Fruit fly (Drosophila melanogaster): Measurements from ENCODE around the gene CG9915.

CG9915 gene

DNA sequence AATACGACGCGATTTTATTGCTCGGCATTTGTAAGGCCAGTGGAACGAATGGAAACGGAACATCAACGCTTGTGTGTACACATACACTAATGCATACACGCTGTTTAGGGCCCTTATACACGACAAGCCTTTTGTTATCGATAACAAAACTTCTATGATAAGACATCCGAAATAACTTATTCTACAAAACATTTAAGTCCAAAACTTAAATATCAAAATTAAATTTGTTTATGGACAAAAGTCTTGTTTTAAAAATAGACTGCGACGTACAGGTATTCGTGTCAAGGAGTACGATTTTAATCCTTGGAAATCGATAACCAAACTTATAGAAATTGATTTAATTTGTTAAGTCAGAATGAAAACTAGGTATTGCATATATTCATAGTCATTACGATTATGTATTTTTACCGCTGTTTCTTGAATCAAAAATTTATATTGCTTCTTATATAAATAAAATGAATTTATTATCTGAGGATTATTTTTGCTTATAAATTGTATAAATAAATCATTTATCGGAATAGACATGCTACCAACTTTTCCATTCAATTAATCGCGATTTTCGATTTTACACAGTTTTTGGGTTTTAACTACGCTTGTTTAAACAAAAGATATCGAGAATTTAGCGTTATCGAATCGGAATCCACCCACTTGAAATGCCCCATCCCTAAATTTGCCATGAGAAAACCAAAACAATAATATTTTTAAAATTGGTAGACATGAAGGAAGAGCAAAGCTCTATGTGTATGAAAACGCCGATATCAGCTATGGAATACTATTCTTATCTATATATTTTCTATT, at the start of gene CG9915, which contains the start of gene SWIP (continued):
- TF ChIP-seq CG13775 (GFP tag; optimal IDR thresholded peaks at IDR 0.05) (peak; percentile 39), CG10979 (tag; optimal IDR thresholded peaks at IDR 0.05) (peak; percentile 22), CG30020 (tag; optimal IDR thresholded peaks at IDR 0.05) (peak; percentile 95), YL-1 (GFP tag; optimal IDR thresholded peaks at IDR 0.05) (peak; percentile 1), cg (GFP tag; optimal IDR thresholded peaks at IDR 0.05) (peak; percentile 66), CG11247 (GFP tag; IDR thresholded peaks at IDR 0.05) (no peak), CG1024 (GFP tag; IDR thresholded peaks at IDR 0.05) (peak; percentile 69), CG17361 (GFP tag; IDR thresholded peaks at IDR 0.05) (peak; percentile 46; the same call in 1 of the 3 replicates), phol (tag; optimal IDR thresholded peaks at IDR 0.05) (peak; percentile 44), CG17912 (GFP tag; optimal IDR thresholded peaks at IDR 0.05) (no peak), Fer1 (GFP tag; optimal IDR thresholded peaks at IDR 0.05) (no peak), BEAF-32 (GFP tag; optimal IDR thresholded peaks at IDR 0.05) (peak; percentile 30), salm (tag; optimal IDR thresholded peaks at IDR 0.05) (no peak), ci (GFP tag; IDR thresholded peaks at IDR 0.05) (0 out of 3 replicates have a peak, but pooled peaks have one; percentile 25), CG18599 (GFP tag; optimal IDR thresholded peaks at IDR 0.05) (no peak), CG12219 (GFP tag; optimal IDR thresholded peaks at IDR 0.05) (no peak), CG10147 (GFP tag; optimal IDR thresholded peaks at IDR 0.05) (no peak), CG11560 (tag; IDR thresholded peaks at IDR 0.05) (no peak), pfk (GFP tag; optimal IDR thresholded peaks at IDR 0.05) (peak; percentile 97), Drgx (GFP tag; IDR thresholded peaks at IDR 0.05) (no peak), sna (GFP tag; IDR thresholded peaks at IDR 0.05; ENCODE audit: partially characterized antibody) (peak; percentile 41; the same call in 1 of the 2 replicates), lab (GFP tag; optimal IDR thresholded peaks at IDR 0.05) (no peak), Mrtf (GFP tag; IDR thresholded peaks at IDR 0.05) (no peak), grau (tag; optimal IDR thresholded peaks at IDR 0.05) (peak; percentile 9), hkb (optimal IDR thresholded peaks at IDR 0.05) (no peak), hkb (GFP tag; IDR thresholded peaks at IDR 0.05) (no peak), shn (GFP tag; optimal IDR thresholded peaks at IDR 0.05) (no peak), chinmo (GFP tag; IDR thresholded peaks at IDR 0.05; ENCODE audit: partially characterized antibody) (no peak), zen (tag; optimal IDR thresholded peaks at IDR 0.05) (peak; percentile 31), zen2 (GFP tag; IDR thresholded peaks at IDR 0.05; ENCODE audit: partially characterized antibody) (0 out of 3 replicates have a peak, but pooled peaks have one; percentile 36), Aef1 (GFP tag; IDR thresholded peaks at IDR 0.05) (no peak), sima (GFP tag; optimal IDR thresholded peaks at IDR 0.05) (no peak), oc (tag; optimal IDR thresholded peaks at IDR 0.05) (no peak), CG1603 (tag; optimal IDR thresholded peaks at IDR 0.05) (peak; percentile 68), CG42726 (GFP tag; IDR thresholded peaks at IDR 0.05; ENCODE audit: partially characterized antibody) (0 out of 2 replicates have a peak, but pooled peaks have one; percentile 33), crol (GFP tag; IDR thresholded peaks at IDR 0.05) (no peak), CG1602 (GFP tag; optimal IDR thresholded peaks at IDR 0.05) (no peak), twi (tag; optimal IDR thresholded peaks at IDR 0.05) (no peak), Side (GFP tag; optimal IDR thresholded peaks at IDR 0.05) (peak; percentile 18), CG6791 (GFP tag; IDR thresholded peaks at IDR 0.05; ENCODE audit: partially characterized antibody) (peak; percentile 74), unc-4 (GFP tag; IDR thresholded peaks at IDR 0.05; ENCODE audit: partially characterized antibody) (0 out of 2 replicates have a peak, but pooled peaks have one; percentile 46), fru (optimal IDR thresholded peaks at IDR 0.05) (no peak), Opbp (GFP tag; IDR thresholded peaks at IDR 0.05; ENCODE audit: partially characterized antibody) (peak; percentile 79; the same call in 2 of the 3 replicates), scrt (GFP tag; optimal IDR thresholded peaks at IDR 0.05) (no peak), CG15514 (GFP tag; optimal IDR thresholded peaks at IDR 0.05) (peak; percentile 19), her (GFP tag; optimal IDR thresholded peaks at IDR 0.05) (no peak), CG14860 (GFP tag; IDR thresholded peaks at IDR 0.05; ENCODE audit: partially characterized antibody) (peak; percentile 67; the same call in 2 of the 3 replicates), dmrt11E (tag; optimal IDR thresholded peaks at IDR 0.05) (peak; percentile 51)

Measured in whole organism, embryonic.